Fruit fly (Drosophila melanogaster): ENCODE measurements around the gene larp.

DNA sequence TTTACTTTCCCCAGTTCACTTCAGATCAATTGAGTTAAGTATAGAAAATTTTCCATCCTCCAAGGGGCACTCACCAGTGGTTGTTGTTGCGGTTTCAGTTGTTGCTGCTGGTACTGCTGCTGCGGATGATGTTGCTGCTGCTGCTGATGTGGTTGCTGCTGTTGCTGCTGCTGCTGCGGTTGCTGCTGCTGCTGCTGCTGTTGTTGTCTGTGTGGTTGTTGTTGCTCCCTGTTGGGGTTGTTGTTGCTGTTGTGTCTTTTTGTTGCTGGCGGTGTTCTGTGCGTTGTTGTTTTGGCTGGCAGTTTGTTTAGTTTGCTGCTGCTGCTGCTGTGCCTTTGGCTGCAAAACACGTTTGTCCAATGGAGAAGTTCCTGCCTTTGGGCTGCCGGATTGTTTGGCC is 10.8 kb downstream of the larp start:
- TF ChIP-seq CG33017 (tag; optimal IDR thresholded peaks at IDR 0.05): no peak
- TF ChIP-seq Clk (GFP tag; optimal IDR thresholded peaks at IDR 0.05): no peak
- TF ChIP-seq CG11617 (GFP tag; optimal IDR thresholded peaks at IDR 0.05): no peak
- TF ChIP-seq pad (GFP tag; optimal IDR thresholded peaks at IDR 0.05): no peak
- no peak for TF ChIP-seq cnc (optimal IDR thresholded peaks at IDR 0.05)
- no peak for TF ChIP-seq CG12768 (GFP tag; optimal IDR thresholded peaks at IDR 0.05)
- TF ChIP-seq CG14711 (tag; optimal IDR thresholded peaks at IDR 0.05): no peak
- no peak for TF ChIP-seq ovo (GFP tag; optimal IDR thresholded peaks at IDR 0.05)
